Worm (Caenorhabditis elegans) whole organism, L4 larva: ENCODE data around the gene fbxc-42.

Experiments
- D1046.2 ChIP-seq: fragments of 200-800 bp; sonication (Bioruptor generic); IDR thresholded peaks from 2 replicates; pipeline ENCODE4 v1.3.6; 2022; ENCODE audit warnings: missing genetic modification characterization, missing compliant biosample characterization
- F26F4.8 ChIP-seq: fragments of 200-800 bp; sonication (Bioruptor generic); conservative IDR thresholded peaks from 2 replicates; pipeline ENCODE4 v1.3.6; 2022; ENCODE audit warnings: missing genetic modification characterization, missing compliant biosample characterization
- F37D6.2 ChIP-seq: sonication (generic microtip); optimal IDR thresholded peaks from 2 replicates; lab custom pipeline; 2016; ENCODE audit warnings: mild to moderate bottlenecking, missing genetic modification characterization, missing compliant biosample characterization
- F44E2.7 ChIP-seq: fragments of 200-800 bp; sonication (Bioruptor generic); IDR thresholded peaks from 2 replicates; pipeline ENCODE4 v2.1.2; 2022; ENCODE audit warnings: missing genetic modification characterization, missing compliant biosample characterization
- F49E8.2 ChIP-seq: sonication (generic microtip); optimal IDR thresholded peaks from 2 replicates; lab custom pipeline; 2016; ENCODE audit warnings: missing compliant biosample characterization, mild to moderate bottlenecking, missing genetic modification characterization, borderline replicate concordance
- Y48G9A.11 ChIP-seq: fragments of 200-800 bp; sonication (Bioruptor generic); IDR thresholded peaks from 2 replicates; pipeline ENCODE4 v1.3.6; 2022; ENCODE audit warnings: missing genetic modification reagents, missing genetic modification characterization, missing compliant biosample characterization
- Y5F2A.4 ChIP-seq: fragments of 200-800 bp; sonication (Bioruptor generic); optimal IDR thresholded peaks from 2 replicates; lab custom pipeline; 2018; ENCODE audit warnings: mild to moderate bottlenecking, missing genetic modification characterization, missing compliant biosample characterization
- ZK337.2 ChIP-seq: fragments of 200-800 bp; sonication (Bioruptor generic); IDR thresholded peaks from 2 replicates; pipeline ENCODE4 v1.3.6; 2022; ENCODE audit warnings: missing genetic modification reagents, missing genetic modification characterization, missing compliant biosample characterization
- aha-1 ChIP-seq: fragments of 150-350 bp; peaks from one replicate; lab custom pipeline; 2014; ENCODE audit warnings: missing biosample characterization, missing genetic modification characterization
- ama-1 ChIP-seq: fragments of 150-350 bp; optimal IDR thresholded peaks from 2 replicates; lab custom pipeline; 2014; ENCODE audit warnings: inconsistent platforms, mixed read lengths
- cey-2 ChIP-seq: sonication (generic microtip); optimal IDR thresholded peaks from 3 replicates; lab custom pipeline; 2017; ENCODE audit warnings: missing genetic modification characterization, mild to moderate bottlenecking, missing compliant biosample characterization, antibody characterized with exemption, borderline replicate concordance; ENCODE audit not compliant: insufficient read depth
- ctbp-1 ChIP-seq: fragments of 200-800 bp; sonication (Bioruptor generic); IDR thresholded peaks from 2 replicates; pipeline ENCODE4 v1.3.6; 2022; ENCODE audit warnings: missing genetic modification reagents, missing genetic modification characterization, missing compliant biosample characterization
- dmd-6 ChIP-seq: fragments of 200-800 bp; sonication (Bioruptor generic); IDR thresholded peaks from 2 replicates; pipeline ENCODE4 v1.3.6; 2022; ENCODE audit warnings: missing genetic modification reagents, missing genetic modification characterization, missing compliant biosample characterization
- dmd-8 ChIP-seq: fragments of 200-800 bp; sonication (Bioruptor generic); IDR thresholded peaks from 2 replicates; pipeline ENCODE4 v1.3.6; 2022; ENCODE audit warnings: missing genetic modification characterization, missing compliant biosample characterization
- dmd-9 ChIP-seq: fragments of 200-800 bp; sonication (Bioruptor generic); IDR thresholded peaks from 2 replicates; pipeline ENCODE4 v1.3.6; 2022; ENCODE audit warnings: missing genetic modification reagents, missing genetic modification characterization, missing compliant biosample characterization
- duxl-1 ChIP-seq: sonication (generic microtip); optimal IDR thresholded peaks from 2 replicates; lab custom pipeline; 2016; ENCODE audit warnings: mild to moderate bottlenecking, missing genetic modification characterization, moderate library complexity, missing compliant biosample characterization; ENCODE audit not compliant: poor library complexity
- egl-43 ChIP-seq: fragments of 200-800 bp; sonication (Bioruptor generic); IDR thresholded peaks from 2 replicates; pipeline ENCODE4 v1.3.6; 2022; ENCODE audit warnings: missing genetic modification reagents, missing genetic modification characterization, missing compliant biosample characterization
- hmg-1.1 ChIP-seq: fragments of 200-800 bp; sonication (Bioruptor generic); IDR thresholded peaks from 2 replicates; pipeline ENCODE4 v1.3.6; 2022; ENCODE audit warnings: missing genetic modification reagents, missing genetic modification characterization, missing compliant biosample characterization
- lim-7 ChIP-seq: fragments of 200-800 bp; sonication (Bioruptor generic); IDR thresholded peaks from 2 replicates; pipeline ENCODE4 v1.3.6; 2022; ENCODE audit warnings: missing genetic modification characterization, missing compliant biosample characterization
- lin-1 ChIP-seq: fragments of 200-800 bp; sonication (Bioruptor generic); IDR thresholded peaks from 2 replicates; pipeline ENCODE4 v1.3.6; 2022; ENCODE audit warnings: missing genetic modification reagents, missing genetic modification characterization, missing compliant biosample characterization
- lin-13 ChIP-seq: fragments of 150-350 bp; optimal IDR thresholded peaks from 2 replicates; lab custom pipeline; 2014; ENCODE audit warnings: missing biosample characterization, missing genetic modification reagents, missing genetic modification characterization
- madf-5 ChIP-seq, 2 experiments: fragments of 200-800 bp; sonication (Bioruptor generic); IDR thresholded peaks; 2 replicates each; pipeline ENCODE4 v1.3.6; 2022; ENCODE audit warnings: missing compliant biosample characterization in 2 of 2, missing genetic modification characterization in 2 of 2
- madf-9 ChIP-seq: fragments of 200-800 bp; sonication (Bioruptor generic); conservative IDR thresholded peaks from 2 replicates; pipeline ENCODE4 v1.3.6; 2022; ENCODE audit warnings: missing genetic modification reagents, missing genetic modification characterization, missing compliant biosample characterization
- nhr-237 ChIP-seq: sonication (generic microtip); optimal IDR thresholded peaks from 2 replicates; lab custom pipeline; 2017; ENCODE audit warnings: missing biosample characterization, missing genetic modification characterization
- nhr-41 ChIP-seq: fragments of 200-800 bp; sonication (Bioruptor generic); IDR thresholded peaks from 2 replicates; pipeline ENCODE4 v1.3.6; 2022; ENCODE audit warnings: missing genetic modification reagents, missing genetic modification characterization, missing compliant biosample characterization
- pha-4 ChIP-seq, 2 experiments: fragments of 150-350 bp in 1 of 2; fragments of 200-800 bp in 1 of 2; sonication (Bioruptor generic) in 1 of 2; IDR thresholded peaks in 1 of 2; optimal IDR thresholded peaks in 1 of 2; 2 replicates each; pipeline versions ENCODE4 v1.3.6 to Lab custom; 2014 to 2022; ENCODE audit warnings: missing genetic modification characterization in 2 of 2, missing genetic modification reagents in 2 of 2, missing biosample characterization in 1 of 2, missing compliant biosample characterization in 1 of 2
- php-3 ChIP-seq: fragments of 200-800 bp; sonication (Bioruptor generic); IDR thresholded peaks from 2 replicates; pipeline ENCODE4 v1.3.6; 2022; ENCODE audit warnings: missing genetic modification reagents, missing genetic modification characterization, missing compliant biosample characterization
- snpc-1.2 ChIP-seq: fragments of 200-800 bp; sonication (Bioruptor generic); IDR thresholded peaks from 2 replicates; pipeline ENCODE4 v1.3.6; 2022; ENCODE audit warnings: missing genetic modification reagents, missing genetic modification characterization, missing compliant biosample characterization
- tag-97 ChIP-seq: fragments of 200-800 bp; sonication (Bioruptor generic); IDR thresholded peaks from 2 replicates; pipeline ENCODE4 v1.3.6; 2022; ENCODE audit warnings: missing genetic modification characterization, missing compliant biosample characterization
- tra-1 ChIP-seq: fragments of 200-800 bp; sonication (Bioruptor generic); IDR thresholded peaks from 2 replicates; pipeline ENCODE4 v1.3.6; 2022; ENCODE audit warnings: missing genetic modification reagents, missing genetic modification characterization, missing compliant biosample characterization
- vab-7 ChIP-seq: fragments of 200-800 bp; sonication (Bioruptor generic); IDR thresholded peaks from 2 replicates; pipeline ENCODE4 v1.3.6; 2022; ENCODE audit warnings: missing genetic modification reagents, missing genetic modification characterization, missing compliant biosample characterization
- zfp-3 ChIP-seq: fragments of 200-800 bp; sonication (Bioruptor generic); conservative IDR thresholded peaks from 2 replicates; pipeline ENCODE4 v1.3.6; 2022; ENCODE audit warnings: missing genetic modification reagents, missing genetic modification characterization, missing compliant biosample characterization
- zip-2 ChIP-seq: fragments of 150-350 bp; optimal IDR thresholded peaks from 2 replicates; lab custom pipeline; 2014; ENCODE audit warnings: missing biosample characterization, missing genetic modification characterization

fbxc-42 gene

DNA sequence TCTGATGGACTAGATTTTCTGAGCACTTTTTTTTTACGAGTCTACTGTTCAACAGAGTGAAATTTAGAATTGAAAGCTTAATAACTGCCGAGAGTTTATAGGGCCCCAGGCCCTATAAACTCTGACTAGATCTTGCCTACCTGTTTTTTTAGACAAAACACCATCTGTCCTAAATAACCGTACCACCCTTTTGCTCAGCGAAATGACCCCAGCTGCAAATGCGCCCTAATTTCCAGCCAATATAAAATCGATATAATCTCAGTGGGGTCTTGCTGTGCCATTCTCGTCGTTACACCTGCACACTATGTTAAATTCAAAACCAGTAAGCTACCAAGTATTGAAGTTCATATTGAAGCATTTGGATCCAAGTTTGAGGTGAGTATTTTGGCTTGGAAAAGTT is 17.4 kb upstream of the fbxc-42 start, which contains the start of gene fbxc-14:
Gene fbxc-14, plus strand, starts transcription at position 301 of the 400 bp plus-strand sequence.
- TF ChIP-seq F44E2.7 (no peak), egl-43 (GFP tag; lab: Robert Waterston, UW) (no peak), Y48G9A.11 (GFP tag; lab: Robert Waterston, UW) (no peak)

DNA sequence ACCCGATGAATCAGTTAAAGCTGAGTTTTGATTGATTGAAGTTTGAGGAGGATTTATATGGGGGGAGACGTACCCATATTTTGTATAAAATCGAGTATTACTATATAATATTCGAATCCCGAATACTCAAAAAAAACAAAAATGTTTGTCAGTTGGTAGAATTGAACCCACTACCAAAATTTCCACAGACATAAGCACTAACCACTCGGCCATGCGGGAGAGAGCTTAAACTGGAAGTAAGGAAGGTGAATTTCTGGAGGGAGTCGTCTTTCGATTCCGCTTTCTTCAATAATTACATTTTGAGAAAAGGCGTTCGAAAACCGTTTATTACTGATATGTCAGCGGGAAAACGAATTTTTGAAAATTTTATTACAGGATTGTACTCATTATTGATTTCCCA is 14.3 kb upstream of the fbxc-42 start:
- TF ChIP-seq D1046.2 (GFP tag; lab: Robert Waterston, UW) (peak; percentile 80), F26F4.8 (GFP tag; lab: Robert Waterston, UW) (peak; percentile 68; the same call in 1 of the 2 replicates), egl-43 (GFP tag; lab: Robert Waterston, UW) (peak; percentile 74; the same call in 1 of the 2 replicates), vab-7 (peak; percentile 68), Y48G9A.11 (GFP tag; lab: Robert Waterston, UW) (0 out of 2 replicates have a peak, but pooled peaks have one; percentile 31), dmd-6 (peak; percentile 39), lin-1 (GFP tag; lab: Robert Waterston, UW) (peak; percentile 75; the same call in 1 of the 2 replicates), ZK337.2 (GFP tag; lab: Robert Waterston, UW) (0 out of 2 replicates have a peak, but pooled peaks have one; percentile 51), nhr-41 (GFP tag; lab: Robert Waterston, UW) (0 out of 2 replicates have a peak, but pooled peaks have one; percentile 29), madf-5 (GFP tag; IDR thresholded peaks at IDR 0.05; lab: Robert Waterston, UW) (0 out of 4 replicates have a peak, but pooled peaks of 1 of the 2 experiments have one; percentile 68), ctbp-1 (peak; percentile 69), lim-7 (GFP tag; lab: Robert Waterston, UW) (peak; percentile 78), dmd-8 (peak; percentile 66; the same call in 1 of the 2 replicates), snpc-1.2 (GFP tag; lab: Robert Waterston, UW) (peak; percentile 64), tra-1 (GFP tag; lab: Robert Waterston, UW) (0 out of 2 replicates have a peak, but pooled peaks have one; percentile 18), madf-9 (0 out of 2 replicates have a peak, but pooled peaks have one; percentile 22)
- TF ChIP-seq, all 104 proteins: peak for 16; not testable (repeated sequence) for 88

DNA sequence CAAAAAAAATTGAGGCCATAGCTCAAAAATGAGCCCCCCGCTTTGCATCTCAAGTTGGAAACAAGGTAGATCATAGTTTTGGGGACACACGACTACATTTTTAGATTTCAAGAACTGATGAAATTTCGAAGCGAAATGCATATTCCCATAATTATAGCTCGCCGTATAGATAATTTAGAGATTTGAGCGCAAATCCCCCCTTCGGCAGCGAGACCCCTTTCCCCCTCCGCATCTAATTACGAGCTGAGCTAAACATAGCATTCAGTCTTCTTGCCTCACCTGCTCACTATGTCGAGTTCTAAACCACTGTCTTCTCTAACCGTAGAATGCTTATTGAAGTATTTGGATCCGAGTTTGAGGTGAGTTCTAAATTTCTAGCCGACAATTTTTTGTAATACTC is 12.3 kb upstream of the fbxc-42 start, which contains the start of the genes fbxc-17 and fbxc-15:
Gene fbxc-17, minus strand, starts transcription at position 101 of the 400 bp plus-strand sequence.
Gene fbxc-15, plus strand, starts transcription at position 289 of the 400 bp plus-strand sequence.
- TF ChIP-seq zip-2 (no peak), lim-7 (GFP tag; lab: Robert Waterston, UW) (no peak), zfp-3 (GFP tag; lab: Robert Waterston, UW) (no peak), lin-13 (no peak), F37D6.2 (no peak), duxl-1 (tag; lab: Kevin White, UChicago) (no peak), Y5F2A.4 (GFP tag; lab: Kevin White, UChicago) (no peak), madf-9 (no peak), nhr-237 (tag; lab: Kevin White, UChicago) (no peak), tag-97 (GFP tag; lab: Robert Waterston, UW) (no peak), dmd-9 (GFP tag; lab: Robert Waterston, UW) (no peak), php-3 (no peak), F49E8.2 (tag; lab: Kevin White, UChicago) (no peak), ama-1 (lab: Kevin White, UChicago) (no peak)

DNA sequence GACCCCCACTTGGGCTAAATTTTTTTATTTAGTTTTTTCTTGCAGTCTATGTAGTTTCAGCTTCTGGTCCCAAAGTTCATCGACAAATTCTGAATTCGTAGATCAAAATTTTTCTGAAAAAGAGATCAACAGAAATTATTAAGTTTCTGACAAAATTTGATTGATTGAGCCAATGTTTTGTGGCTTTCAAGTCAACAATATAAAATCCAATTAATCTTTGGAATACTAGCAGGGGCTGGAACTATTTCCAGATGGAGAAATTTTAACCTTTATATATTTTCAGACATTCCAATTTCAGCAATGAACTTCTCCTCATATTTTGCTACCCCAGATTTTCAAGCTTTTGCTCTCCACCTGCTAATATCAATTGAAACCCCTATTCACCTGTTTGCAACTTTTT is 8.6 kb upstream of the fbxc-42 start, which contains the start of gene srh-274:
Gene srh-274, plus strand, starts transcription at position 301 of the 400 bp plus-strand sequence.
- no peak for TF ChIP-seq pha-4 (GFP tag; IDR thresholded peaks at IDR 0.05; lab: Robert Waterston, UW)
- TF ChIP-seq pha-4 (tag; optimal IDR thresholded peaks at IDR 0.05; lab: Kevin White, UChicago), result no peak
- TF ChIP-seq cey-2 (tag; lab: Kevin White, UChicago), result no peak
- TF ChIP-seq hmg-1.1 (GFP tag; lab: Robert Waterston, UW), result no peak
- TF ChIP-seq aha-1, result peak; percentile 45
- TF ChIP-seq, all 104 proteins: peak for 1
